Worm (Caenorhabditis elegans): ENCODE results near the gene Y53C12B.7.

- TF ChIP-seq elt-3 (tag; optimal IDR thresholded peaks at IDR 0.05), result no peak
- TF ChIP-seq ztf-11 (tag; optimal IDR thresholded peaks at IDR 0.05), result no peak
- no peak for TF ChIP-seq snpc-4 (tag; optimal IDR thresholded peaks at IDR 0.05)
These were observed 11.7 kb upstream of the Y53C12B.7 start for ce11 chrII:9764696-9765095.
